Fruit fly (Drosophila melanogaster) whole organism, embryonic: ENCODE data around the gene Trl.

Experiments
- Adf1 ChIP-seq: fragments of 200-800 bp; sonication (Bioruptor generic); IDR thresholded peaks from 2 replicates; pipeline ENCODE4 v1.3.6; 2022; ENCODE audit warnings: missing biosample characterization, missing genetic modification characterization
- Aef1 ChIP-seq: fragments of 200-800 bp; sonication (Bioruptor generic); IDR thresholded peaks from 3 replicates; pipeline ENCODE4 v1.3.6; 2022; ENCODE audit warnings: missing biosample characterization, missing genetic modification characterization
- Asciz ChIP-seq: fragments of 200-800 bp; sonication (Bioruptor generic); optimal IDR thresholded peaks from 2 replicates; lab custom pipeline; 2017; ENCODE audit warnings: missing biosample characterization, mild to moderate bottlenecking, missing genetic modification characterization, missing genetic modification reagents
- CG10462 ChIP-seq: fragments of 200-800 bp; sonication (Bioruptor generic); optimal IDR thresholded peaks from 2 replicates; lab custom pipeline; 2016; ENCODE audit warnings: missing biosample characterization, missing genetic modification characterization
- CG11093 ChIP-seq: fragments of 200-800 bp; sonication (Bioruptor generic); IDR thresholded peaks from 3 replicates; pipeline ENCODE4 v1.3.6; 2022; ENCODE audit warnings: missing biosample characterization, missing genetic modification characterization
- CG12219 ChIP-seq: fragments of 200-800 bp; sonication (Bioruptor generic); optimal IDR thresholded peaks from 3 replicates; lab custom pipeline; 2018; ENCODE audit warnings: missing biosample characterization, mild to moderate bottlenecking, missing genetic modification characterization
- CG13296 ChIP-seq: fragments of 200-800 bp; sonication (Bioruptor generic); optimal IDR thresholded peaks from 3 replicates; lab custom pipeline; 2018; ENCODE audit warnings: missing biosample characterization, mild to moderate bottlenecking, missing genetic modification characterization
- CG14710 ChIP-seq: fragments of 200-800 bp; sonication (Bioruptor generic); optimal IDR thresholded peaks from 3 replicates; lab custom pipeline; 2019; ENCODE audit warnings: missing biosample characterization, mild to moderate bottlenecking, missing genetic modification characterization, moderate library complexity
- CG15073 ChIP-seq: fragments of 200-800 bp; sonication (Bioruptor generic); optimal IDR thresholded peaks from 2 replicates; lab custom pipeline; 2016; ENCODE audit warnings: missing biosample characterization, missing genetic modification characterization
- CG15601 ChIP-seq: fragments of 200-800 bp; sonication (Bioruptor generic); optimal IDR thresholded peaks from 3 replicates; lab custom pipeline; 2019; ENCODE audit warnings: missing biosample characterization, mild to moderate bottlenecking, missing genetic modification characterization, moderate library complexity
- CG17361 ChIP-seq: fragments of 200-800 bp; sonication (Bioruptor generic); IDR thresholded peaks from 3 replicates; pipeline ENCODE4 v1.3.6; 2022; ENCODE audit warnings: missing biosample characterization, missing genetic modification characterization
- CG17829 ChIP-seq: fragments of 200-800 bp; optimal IDR thresholded peaks from 2 replicates; lab custom pipeline; 2019; ENCODE audit warnings: missing biosample characterization, mild to moderate bottlenecking, missing genetic modification characterization, moderate library complexity
- CG18262 ChIP-seq: fragments of 200-800 bp; optimal IDR thresholded peaks from 3 replicates; lab custom pipeline; 2019; ENCODE audit warnings: missing biosample characterization, mild to moderate bottlenecking, missing genetic modification characterization, moderate library complexity
- CG2712 ChIP-seq: fragments of 200-800 bp; optimal IDR thresholded peaks from 3 replicates; lab custom pipeline; 2019; ENCODE audit warnings: missing biosample characterization, mild to moderate bottlenecking, missing genetic modification characterization, moderate library complexity
- CG30020 ChIP-seq: fragments of 200-800 bp; optimal IDR thresholded peaks from 2 replicates; lab custom pipeline; 2019; ENCODE audit warnings: missing biosample characterization, mild to moderate bottlenecking, missing genetic modification characterization, moderate library complexity
- CG31441 ChIP-seq: fragments of 200-800 bp; sonication (Bioruptor generic); IDR thresholded peaks from 2 replicates; pipeline ENCODE4 v1.3.6; 2022; ENCODE audit warnings: missing biosample characterization, missing genetic modification characterization
- CG32532 ChIP-seq: fragments of 200-800 bp; sonication (Bioruptor generic); IDR thresholded peaks from 2 replicates; pipeline ENCODE4 v1.3.6; 2022; ENCODE audit warnings: missing biosample characterization, missing genetic modification characterization
- CG3407 ChIP-seq: fragments of 200-800 bp; sonication (Bioruptor generic); optimal IDR thresholded peaks from 2 replicates; lab custom pipeline; 2018; ENCODE audit warnings: missing biosample characterization, mild to moderate bottlenecking, missing genetic modification characterization
- CG3847 ChIP-seq: fragments of 200-800 bp; sonication (Bioruptor generic); IDR thresholded peaks from 2 replicates; pipeline ENCODE4 v1.3.6; 2022; ENCODE audit warnings: missing biosample characterization, missing genetic modification characterization
- CG4617 ChIP-seq: fragments of 200-800 bp; sonication (Bioruptor generic); optimal IDR thresholded peaks from 3 replicates; lab custom pipeline; 2016; ENCODE audit warnings: missing biosample characterization, missing genetic modification characterization, borderline replicate concordance
- CG4854 ChIP-seq: fragments of 200-800 bp; sonication (Bioruptor generic); optimal IDR thresholded peaks from 2 replicates; lab custom pipeline; 2016; ENCODE audit warnings: missing biosample characterization, missing genetic modification characterization, inconsistent platforms
- CG5953 ChIP-seq: fragments of 200-800 bp; sonication (Bioruptor generic); IDR thresholded peaks from 2 replicates; pipeline ENCODE4 v1.3.6; 2022; ENCODE audit warnings: missing biosample characterization, missing genetic modification characterization
- CG7357 ChIP-seq: fragments of 200-800 bp; sonication (Bioruptor generic); IDR thresholded peaks from 3 replicates; pipeline ENCODE4 v1.3.6; 2022; ENCODE audit warnings: missing biosample characterization, missing genetic modification characterization
- CG7786 ChIP-seq: fragments of 200-800 bp; sonication (Bioruptor generic); optimal IDR thresholded peaks from 2 replicates; lab custom pipeline; 2016; ENCODE audit warnings: missing biosample characterization, missing genetic modification characterization
- CG8924 ChIP-seq: fragments of 200-800 bp; optimal IDR thresholded peaks from 3 replicates; lab custom pipeline; 2019; ENCODE audit warnings: missing biosample characterization, mild to moderate bottlenecking, missing genetic modification characterization, moderate library complexity
- CG9876 ChIP-seq: fragments of 200-800 bp; sonication (Bioruptor generic); optimal IDR thresholded peaks from 2 replicates; lab custom pipeline; 2016; ENCODE audit warnings: missing biosample characterization, missing genetic modification characterization
- D19A ChIP-seq: fragments of 200-800 bp; optimal IDR thresholded peaks from 3 replicates; lab custom pipeline; 2019; ENCODE audit warnings: missing biosample characterization, mild to moderate bottlenecking, missing genetic modification characterization, moderate library complexity
- Dek ChIP-seq: fragments of 200-800 bp; sonication (Bioruptor generic); optimal IDR thresholded peaks from 3 replicates; lab custom pipeline; 2019; ENCODE audit warnings: missing biosample characterization, mild to moderate bottlenecking, missing genetic modification characterization, moderate library complexity
- Dip2 ChIP-seq: fragments of 200-800 bp; sonication (Bioruptor generic); IDR thresholded peaks from 2 replicates; pipeline ENCODE4 v1.3.6; 2022; ENCODE audit warnings: missing biosample characterization, missing genetic modification characterization
- Doc2 ChIP-seq: fragments of 200-800 bp; sonication (Bioruptor generic); IDR thresholded peaks from 2 replicates; pipeline ENCODE4 v1.3.6; 2022; ENCODE audit warnings: missing biosample characterization, missing genetic modification characterization
- Fer2 ChIP-seq: fragments of 200-800 bp; sonication (Bioruptor generic); optimal IDR thresholded peaks from 2 replicates; lab custom pipeline; 2018; ENCODE audit warnings: missing biosample characterization, mild to moderate bottlenecking, missing genetic modification characterization, moderate library complexity
- MESR4 ChIP-seq: fragments of 200-800 bp; sonication (Bioruptor generic); optimal IDR thresholded peaks from 2 replicates; lab custom pipeline; 2018; ENCODE audit warnings: missing biosample characterization, mild to moderate bottlenecking, missing genetic modification characterization, moderate library complexity
- Nf-YC ChIP-seq: fragments of 200-800 bp; optimal IDR thresholded peaks from 3 replicates; lab custom pipeline; 2019; ENCODE audit warnings: missing biosample characterization, mild to moderate bottlenecking, missing genetic modification characterization, moderate library complexity
- Oaz ChIP-seq: fragments of 200-800 bp; sonication (Bioruptor generic); IDR thresholded peaks from 2 replicates; pipeline ENCODE4 v1.3.6; 2022; ENCODE audit warnings: missing biosample characterization, missing genetic modification characterization
- Pdp1 ChIP-seq, 2 experiments: fragments of 200-800 bp; sonication (Bioruptor generic); optimal IDR thresholded peaks; 3 replicates each; lab custom pipeline; 2016; ENCODE audit warnings: missing biosample characterization in 2 of 2, missing genetic modification characterization in 2 of 2, mild to moderate bottlenecking in 1 of 2, moderate library complexity in 1 of 2
- Rfx ChIP-seq: fragments of 200-800 bp; sonication (Bioruptor generic); IDR thresholded peaks from 2 replicates; pipeline ENCODE4 v1.3.6; 2022; ENCODE audit warnings: missing biosample characterization, missing genetic modification characterization
- Spps ChIP-seq: fragments of 200-800 bp; sonication (Bioruptor generic); optimal IDR thresholded peaks from 2 replicates; lab custom pipeline; 2018; ENCODE audit warnings: missing biosample characterization, mild to moderate bottlenecking, missing genetic modification characterization
- Sry-δ ChIP-seq: fragments of 200-800 bp; sonication (Bioruptor generic); optimal IDR thresholded peaks from 2 replicates; lab custom pipeline; 2016; ENCODE audit warnings: missing biosample characterization, missing genetic modification characterization
- Tbp ChIP-seq: fragments of >200 bp; optimal IDR thresholded peaks from 2 replicates; lab custom pipeline; 2018; ENCODE audit warnings: missing biosample characterization, missing genetic modification characterization
- Trl ChIP-seq, 3 experiments: fragments of >200 bp in 2 of 3; fragments of 200-800 bp in 1 of 3; sonication (Bioruptor generic) in 1 of 3; optimal IDR thresholded peaks; 2 replicates in 1 of 3; 3 replicates in 2 of 3; lab custom pipeline; 2016 to 2017; ENCODE audit warnings: missing biosample characterization in 1 of 3, missing genetic modification characterization in 1 of 3
- Xrp1 ChIP-seq: fragments of 200-800 bp; sonication (Bioruptor generic); IDR thresholded peaks from 2 replicates; pipeline ENCODE4 v1.3.6; 2022; ENCODE audit warnings: missing biosample characterization, missing genetic modification characterization
- ara ChIP-seq: fragments of 200-800 bp; sonication (Bioruptor generic); IDR thresholded peaks from 2 replicates; pipeline ENCODE4 v1.3.6; 2022; ENCODE audit warnings: missing biosample characterization, missing genetic modification characterization
- dm ChIP-seq: fragments of 200-800 bp; sonication (Bioruptor generic); optimal IDR thresholded peaks from 3 replicates; lab custom pipeline; 2016; ENCODE audit warnings: missing biosample characterization, missing genetic modification characterization
- gcm ChIP-seq: fragments of 200-800 bp; sonication (Bioruptor generic); optimal IDR thresholded peaks from 2 replicates; lab custom pipeline; 2019; ENCODE audit warnings: missing biosample characterization, mild to moderate bottlenecking, missing genetic modification characterization, moderate library complexity
- gem ChIP-seq: fragments of 200-800 bp; sonication (Bioruptor generic); optimal IDR thresholded peaks from 2 replicates; lab custom pipeline; 2019; ENCODE audit warnings: missing biosample characterization, mild to moderate bottlenecking, missing genetic modification characterization, moderate library complexity
- hbn ChIP-seq: fragments of 200-800 bp; sonication (Bioruptor generic); IDR thresholded peaks from 2 replicates; pipeline ENCODE4 v1.3.6; 2022; ENCODE audit warnings: missing biosample characterization, missing genetic modification characterization; ENCODE audit not compliant: partially characterized antibody
- pb ChIP-seq: fragments of 200-800 bp; sonication (Bioruptor generic); optimal IDR thresholded peaks from 3 replicates; lab custom pipeline; 2016; ENCODE audit warnings: missing biosample characterization, missing genetic modification characterization
- schlank ChIP-seq: fragments of 200-800 bp; sonication (Bioruptor generic); optimal IDR thresholded peaks from 2 replicates; lab custom pipeline; 2018; ENCODE audit warnings: missing biosample characterization, mild to moderate bottlenecking, missing genetic modification characterization
- sug ChIP-seq: fragments of 200-800 bp; optimal IDR thresholded peaks from 2 replicates; lab custom pipeline; 2019; ENCODE audit warnings: missing biosample characterization, mild to moderate bottlenecking, missing genetic modification characterization, moderate library complexity
- unc-4 ChIP-seq: fragments of 200-800 bp; sonication (Bioruptor generic); IDR thresholded peaks from 2 replicates; pipeline ENCODE4 v1.3.6; 2022; ENCODE audit warnings: missing biosample characterization, missing genetic modification characterization; ENCODE audit not compliant: partially characterized antibody

Gene Trl

dm6 chr3L:14731790-14732189 lies 29.1 kb downstream of the Trl start (continued):
- TF ChIP-seq Pdp1 (GFP tag; optimal IDR thresholded peaks at IDR 0.05; lab: Kevin White, UChicago) (no peak), CG17361 (0 out of 3 replicates have a peak, but pooled peaks have one; percentile 31), CG11093 (GFP tag; lab: Robert Waterston, UW) (0 out of 3 replicates have a peak, but pooled peaks have one; percentile 22), CG3847 (GFP tag; lab: Robert Waterston, UW) (no peak), CG18262 (tag; lab: Kevin White, UChicago) (peak; percentile 36), Adf1 (GFP tag; lab: Robert Waterston, UW) (no peak), CG7786 (GFP tag; lab: Kevin White, UChicago) (no peak), ara (0 out of 2 replicates have a peak, but pooled peaks have one; percentile 32), CG4854 (GFP tag; lab: Kevin White, UChicago) (no peak), CG12219 (GFP tag; lab: Kevin White, UChicago) (no peak), unc-4 (no peak), gem (peak; percentile 40), CG15601 (tag; lab: Kevin White, UChicago) (no peak), Xrp1 (GFP tag; lab: Robert Waterston, UW) (0 out of 2 replicates have a peak, but pooled peaks have one; percentile 29), Oaz (no peak), Dip2 (GFP tag; lab: Robert Waterston, UW) (no peak), dm (GFP tag; lab: Kevin White, UChicago) (no peak), CG5953 (GFP tag; lab: Robert Waterston, UW) (no peak), Rfx (GFP tag; lab: Robert Waterston, UW) (no peak), MESR4 (GFP tag; lab: Kevin White, UChicago) (no peak), schlank (tag; lab: Kevin White, UChicago) (no peak), CG15073 (GFP tag; lab: Kevin White, UChicago) (no peak), Sry-δ (GFP tag; lab: Kevin White, UChicago) (no peak), Fer2 (tag; lab: Kevin White, UChicago) (no peak), CG17829 (tag; lab: Kevin White, UChicago) (peak; percentile 23), CG4617 (GFP tag; lab: Kevin White, UChicago) (no peak), CG32532 (GFP tag; lab: Robert Waterston, UW) (no peak), CG8924 (tag; lab: Kevin White, UChicago) (no peak), Trl (optimal IDR thresholded peaks at IDR 0.05; lab: Kevin White, UChicago) (no peak), Trl (GFP tag; optimal IDR thresholded peaks at IDR 0.05; lab: Kevin White, UChicago) (no peak), CG10462 (no peak), CG7357 (GFP tag; lab: Robert Waterston, UW) (no peak), CG14710 (no peak), Tbp (no peak), CG31441 (0 out of 2 replicates have a peak, but pooled peaks have one; percentile 15), CG2712 (tag; lab: Kevin White, UChicago) (peak; percentile 52), Doc2 (GFP tag; lab: Robert Waterston, UW) (no peak), Spps (tag; lab: Kevin White, UChicago) (no peak)

DNA sequence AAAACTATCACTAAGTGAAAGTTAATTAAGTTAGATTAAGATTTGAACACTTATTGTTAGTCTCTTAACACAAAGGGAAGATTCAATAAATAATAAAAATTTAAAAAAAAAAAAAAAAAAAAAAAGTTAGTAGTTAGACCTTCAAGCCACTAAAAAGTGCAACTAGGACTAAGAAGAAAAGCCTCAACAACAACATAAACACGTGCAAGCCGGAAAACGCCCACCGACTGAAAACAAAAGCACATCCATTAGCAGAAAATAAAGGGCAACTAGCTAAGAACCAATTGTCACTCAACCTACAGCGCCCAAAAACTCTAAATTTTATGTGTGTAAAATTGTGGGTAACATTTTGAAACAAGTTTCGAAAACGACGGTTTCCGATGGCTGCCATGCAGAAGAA lies 32.4 kb downstream of the Trl start, which contains the start of gene CG13473:
TSS of gene CG13473 (plus strand) at position 301 of the 400 bp plus-strand sequence.
- TF ChIP-seq CG30020 (tag; lab: Kevin White, UChicago): no peak

DNA sequence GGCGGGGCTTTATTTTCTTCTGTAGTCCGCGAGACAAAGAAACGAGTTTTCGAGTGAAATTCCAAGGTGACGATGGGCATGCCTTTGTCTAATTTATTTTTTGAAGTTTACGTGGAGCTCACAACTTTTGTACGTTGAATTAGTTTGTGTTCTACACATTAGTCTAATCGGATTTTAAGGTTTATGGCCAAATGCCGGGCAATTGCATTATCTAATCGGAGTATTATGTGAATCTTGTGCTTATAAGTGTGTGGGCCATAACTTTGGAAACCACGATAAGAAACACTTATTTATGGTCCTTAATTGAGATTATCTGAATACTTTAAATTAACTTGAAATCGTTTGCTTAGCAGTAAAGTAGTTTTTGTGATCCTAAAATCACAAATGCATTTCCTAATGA lies 48.0 kb downstream of the Trl start:
- TF ChIP-seq Asciz (GFP tag; lab: Kevin White, UChicago) (no peak), D19A (tag; lab: Kevin White, UChicago) (no peak), hbn (no peak), sug (tag; lab: Kevin White, UChicago) (peak; percentile 20), Spps (tag; lab: Kevin White, UChicago) (no peak), CG9876 (GFP tag; lab: Kevin White, UChicago) (no peak), CG3847 (GFP tag; lab: Robert Waterston, UW) (no peak), gcm (GFP tag; lab: Kevin White, UChicago) (no peak), CG17361 (no peak), CG13296 (GFP tag; lab: Kevin White, UChicago) (peak; percentile 16), CG3407 (GFP tag; lab: Kevin White, UChicago) (no peak), Dek (tag; lab: Kevin White, UChicago) (no peak), Aef1 (no peak), pb (GFP tag; lab: Kevin White, UChicago) (no peak), Nf-YC (tag; lab: Kevin White, UChicago) (no peak)
